ENCODE assay signal across 4 fruit fly cellular contexts in the genomic region with DNA sequence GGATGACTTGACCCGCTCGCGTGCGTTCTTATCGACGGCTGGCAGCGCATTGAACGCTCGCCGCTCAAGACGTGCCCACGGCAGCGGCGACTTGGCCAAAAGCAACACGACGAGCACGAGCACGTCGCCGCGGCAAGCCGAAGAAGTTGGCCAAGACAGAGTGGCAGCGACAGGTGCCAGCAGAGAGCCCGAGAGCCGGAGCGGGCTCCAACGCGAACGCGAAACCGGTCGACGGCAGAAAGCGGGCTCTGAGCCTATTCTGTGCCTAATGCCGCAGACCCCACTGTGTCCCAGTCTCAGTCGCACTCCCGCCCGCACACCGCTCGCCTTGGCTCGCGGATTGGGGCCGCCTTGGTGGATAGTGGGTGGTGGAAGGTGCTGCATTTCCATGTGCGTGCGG.
TF ChIP-seq lines count a peak whose summit lies in the region.

No protein-coding gene starts in this region.

- no peak for TF ChIP-seq CTCF in whole organism, embryonic (GFP tag; optimal IDR thresholded peaks at IDR 0.05; lab: Kevin White, UChicago)

TF ChIP-seq in whole organism, adult, 20 proteins besides CTCF, POLR2A, EP300 and RAD21:
- TF ChIP-seq CG7045 (GFP tag; optimal IDR thresholded peaks at IDR 0.05; lab: Kevin White, UChicago), result no peak
- TF ChIP-seq CG14711 (tag; optimal IDR thresholded peaks at IDR 0.05; lab: Kevin White, UChicago), result no peak
- TF ChIP-seq pad (GFP tag; optimal IDR thresholded peaks at IDR 0.05; lab: Kevin White, UChicago), result no peak
- peak; percentile 29 for TF ChIP-seq bab1 (GFP tag; optimal IDR thresholded peaks at IDR 0.05; lab: Kevin White, UChicago)
- no peak for TF ChIP-seq tj (GFP tag; optimal IDR thresholded peaks at IDR 0.05; lab: Kevin White, UChicago)
TF ChIP-seq in whole organism, adult: peak in this region for 1.

TF ChIP-seq in whole organism, embryonic, 481 proteins besides CTCF, POLR2A, EP300 and RAD21 (continues in another document):
- TF ChIP-seq Med (GFP tag; lab: Kevin White, UChicago) (peak; percentile 44), CG18262 (tag; optimal IDR thresholded peaks at IDR 0.05; lab: Kevin White, UChicago) (no peak), CG16813 (GFP tag; IDR thresholded peaks at IDR 0.05; lab: Robert Waterston, UW; ENCODE audit: partially characterized antibody) (peak; percentile 31; the same call in 1 of the 3 replicates), Drgx (GFP tag; IDR thresholded peaks at IDR 0.05; lab: Robert Waterston, UW) (peak; percentile 42; the same call in 1 of the 2 replicates), CG8290 (GFP tag; optimal IDR thresholded peaks at IDR 0.05; lab: Kevin White, UChicago) (no peak), CG8290 (tag; optimal IDR thresholded peaks at IDR 0.05; lab: Kevin White, UChicago) (no peak), CG4820 (GFP tag; optimal IDR thresholded peaks at IDR 0.05; lab: Kevin White, UChicago) (no peak), Dfd (GFP tag; optimal IDR thresholded peaks at IDR 0.05; lab: Kevin White, UChicago) (no peak), D (optimal IDR thresholded peaks at IDR 0.05; lab: Kevin White, UChicago) (no peak), D (GFP tag; optimal IDR thresholded peaks at IDR 0.05; lab: Kevin White, UChicago) (no peak), cad (GFP tag; optimal IDR thresholded peaks at IDR 0.05; lab: Kevin White, UChicago) (no peak), Eip74EF (GFP tag; optimal IDR thresholded peaks at IDR 0.05; lab: Kevin White, UChicago) (no peak), unpg (GFP tag; optimal IDR thresholded peaks at IDR 0.05; lab: Kevin White, UChicago) (no peak), CrebB (tag; optimal IDR thresholded peaks at IDR 0.05; lab: Kevin White, UChicago) (no peak), CG6175 (GFP tag; IDR thresholded peaks at IDR 0.05; lab: Robert Waterston, UW) (peak; percentile 87), CG13123 (GFP tag; optimal IDR thresholded peaks at IDR 0.05; lab: Kevin White, UChicago) (no peak), crol (GFP tag; IDR thresholded peaks at IDR 0.05; lab: Robert Waterston, UW) (peak; percentile 79), CG33557 (GFP tag; optimal IDR thresholded peaks at IDR 0.05; lab: Kevin White, UChicago) (no peak), oc (tag; optimal IDR thresholded peaks at IDR 0.05; lab: Kevin White, UChicago) (peak; percentile 7), danr (GFP tag; IDR thresholded peaks at IDR 0.05; lab: Robert Waterston, UW) (no peak), CG31441 (GFP tag; IDR thresholded peaks at IDR 0.05; lab: Robert Waterston, UW) (no peak), fd102C (GFP tag; optimal IDR thresholded peaks at IDR 0.05; lab: Kevin White, UChicago) (no peak), Gug (GFP tag; IDR thresholded peaks at IDR 0.05; lab: Robert Waterston, UW) (no peak), Hmr (GFP tag; optimal IDR thresholded peaks at IDR 0.05; lab: Kevin White, UChicago) (no peak), chm (GFP tag; IDR thresholded peaks at IDR 0.05; lab: Robert Waterston, UW) (0 out of 2 replicates have a peak, but pooled peaks have one; percentile 19), Vsx1 (GFP tag; optimal IDR thresholded peaks at IDR 0.05; lab: Kevin White, UChicago) (no peak), Jarid2 (GFP tag; optimal IDR thresholded peaks at IDR 0.05; lab: Kevin White, UChicago) (peak; percentile 31), nom (GFP tag; optimal IDR thresholded peaks at IDR 0.05; lab: Kevin White, UChicago) (no peak)

TF ChIP-seq in whole organism, prepupa, 60 proteins besides CTCF, POLR2A, EP300 and RAD21:
- TF ChIP-seq Smox (GFP tag; optimal IDR thresholded peaks at IDR 0.05; lab: Kevin White, UChicago) (no peak), CG7368 (GFP tag; optimal IDR thresholded peaks at IDR 0.05; lab: Kevin White, UChicago) (no peak), CG16779 (tag; optimal IDR thresholded peaks at IDR 0.05; lab: Kevin White, UChicago) (no peak), cyc (GFP tag; optimal IDR thresholded peaks at IDR 0.05; lab: Kevin White, UChicago) (no peak), CG15336 (GFP tag; IDR thresholded peaks at IDR 0.05; lab: Robert Waterston, UW) (peak; percentile 20; the same call in 1 of the 2 replicates), Hr38 (GFP tag; optimal IDR thresholded peaks at IDR 0.05; lab: Kevin White, UChicago) (no peak), CG6854 (GFP tag; optimal IDR thresholded peaks at IDR 0.05; lab: Kevin White, UChicago) (peak; percentile 49), eg (GFP tag; IDR thresholded peaks at IDR 0.05; lab: Robert Waterston, UW) (peak; percentile 25; the same call in 1 of the 3 replicates), ss (GFP tag; optimal IDR thresholded peaks at IDR 0.05; lab: Kevin White, UChicago) (peak in 1 of 2 experiments; percentile 30), CG11294 (GFP tag; IDR thresholded peaks at IDR 0.05; lab: Robert Waterston, UW) (no peak), acj6 (GFP tag; optimal IDR thresholded peaks at IDR 0.05; lab: Kevin White, UChicago) (no peak), Eip78C (GFP tag; lab: Kevin White, UChicago) (no peak)

TF ChIP-seq in whole organism, pupa, 21 proteins besides CTCF, POLR2A, EP300 and RAD21:
- TF ChIP-seq Ets98B (GFP tag; IDR thresholded peaks at IDR 0.05; lab: Robert Waterston, UW) (peak; percentile 6; the same call in 1 of the 2 replicates), CG32121 (GFP tag; IDR thresholded peaks at IDR 0.05; lab: Robert Waterston, UW) (peak; percentile 28; the same call in 1 of the 2 replicates), CG4496 (GFP tag; IDR thresholded peaks at IDR 0.05; lab: Robert Waterston, UW) (peak; percentile 32; the same call in 1 of the 3 replicates), CG13204 (GFP tag; optimal IDR thresholded peaks at IDR 0.05; lab: Kevin White, UChicago) (peak; percentile 94), Snoo (tag; optimal IDR thresholded peaks at IDR 0.05; lab: Kevin White, UChicago) (no peak), rn (GFP tag; IDR thresholded peaks at IDR 0.05; lab: Robert Waterston, UW) (no peak)
TF ChIP-seq in whole organism, pupa: peak in this region for 4.
